Fruit fly (Drosophila melanogaster) whole organism, embryonic: ENCODE data around the gene CG8206.

Experiments used
- Adf1 ChIP-seq: fragments of 200-800 bp; sonication (Bioruptor generic); IDR thresholded peaks from 2 replicates; pipeline ENCODE4 v1.3.6; 2022; ENCODE audit warnings: missing biosample characterization, missing genetic modification characterization
- Bgb ChIP-seq: fragments of 200-800 bp; sonication (Bioruptor generic); IDR thresholded peaks from 2 replicates; pipeline ENCODE4 v1.3.6; 2022; ENCODE audit warnings: missing biosample characterization, missing genetic modification characterization; ENCODE audit not compliant: partially characterized antibody
- Blimp-1 ChIP-seq: fragments of 200-800 bp; sonication (Bioruptor generic); optimal IDR thresholded peaks from 3 replicates; lab custom pipeline; 2018; ENCODE audit warnings: missing biosample characterization, missing genetic modification characterization, mild to moderate bottlenecking, moderate library complexity, missing genetic modification reagents
- Bteb2 ChIP-seq: fragments of 200-800 bp; sonication (Bioruptor generic); optimal IDR thresholded peaks from 2 replicates; lab custom pipeline; 2016; ENCODE audit warnings: missing biosample characterization, missing genetic modification characterization
- CG10431 ChIP-seq: fragments of 200-800 bp; sonication (Bioruptor generic); optimal IDR thresholded peaks from 3 replicates; lab custom pipeline; 2018; ENCODE audit warnings: missing biosample characterization, mild to moderate bottlenecking, missing genetic modification characterization
- CG11093 ChIP-seq: fragments of 200-800 bp; sonication (Bioruptor generic); IDR thresholded peaks from 3 replicates; pipeline ENCODE4 v1.3.6; 2022; ENCODE audit warnings: missing biosample characterization, missing genetic modification characterization
- CG14441 ChIP-seq: fragments of 200-800 bp; sonication (Bioruptor generic); IDR thresholded peaks from 2 replicates; pipeline ENCODE4 v1.3.6; 2022; ENCODE audit warnings: missing biosample characterization, missing genetic modification characterization
- CG15269 ChIP-seq: fragments of 200-800 bp; sonication (Bioruptor generic); optimal IDR thresholded peaks from 2 replicates; lab custom pipeline; 2018; ENCODE audit warnings: missing biosample characterization, mild to moderate bottlenecking, missing genetic modification characterization, moderate library complexity
- CG1529 ChIP-seq: fragments of 200-800 bp; sonication (Bioruptor generic); optimal IDR thresholded peaks from 3 replicates; lab custom pipeline; 2018; ENCODE audit warnings: missing biosample characterization, missing genetic modification characterization
- CG15479 ChIP-seq: fragments of 200-800 bp; sonication (Bioruptor generic); optimal IDR thresholded peaks from 3 replicates; lab custom pipeline; 2019; ENCODE audit warnings: missing biosample characterization, mild to moderate bottlenecking, missing genetic modification characterization, moderate library complexity
- CG1602 ChIP-seq: fragments of 200-800 bp; sonication (Bioruptor generic); optimal IDR thresholded peaks from 3 replicates; lab custom pipeline; 2016; ENCODE audit warnings: missing biosample characterization, missing genetic modification characterization
- CG32772 ChIP-seq: fragments of 200-800 bp; sonication (Bioruptor generic); IDR thresholded peaks from 2 replicates; pipeline ENCODE4 v1.3.6; 2022; ENCODE audit warnings: missing biosample characterization, missing genetic modification characterization
- CG3407 ChIP-seq: fragments of 200-800 bp; sonication (Bioruptor generic); optimal IDR thresholded peaks from 2 replicates; lab custom pipeline; 2018; ENCODE audit warnings: missing biosample characterization, mild to moderate bottlenecking, missing genetic modification characterization
- CG3726 ChIP-seq: fragments of 200-800 bp; sonication (Bioruptor generic); IDR thresholded peaks from 3 replicates; pipeline ENCODE4, ENCODE4 v1.3.6; 2022; ENCODE audit warnings: missing biosample characterization, missing genetic modification characterization
- CG3838 ChIP-seq: fragments of 200-800 bp; sonication (Bioruptor generic); optimal IDR thresholded peaks from 3 replicates; lab custom pipeline; 2016; ENCODE audit warnings: missing biosample characterization, missing genetic modification characterization
- CG3995 ChIP-seq: fragments of 200-800 bp; sonication (Bioruptor generic); optimal IDR thresholded peaks from 3 replicates; lab custom pipeline; 2016; ENCODE audit warnings: missing biosample characterization, missing genetic modification characterization
- CG4282 ChIP-seq: fragments of 200-800 bp; sonication (Bioruptor generic); optimal IDR thresholded peaks from 2 replicates; lab custom pipeline; 2016; ENCODE audit warnings: missing biosample characterization, missing genetic modification characterization
- CG7839 ChIP-seq: fragments of 200-800 bp; sonication (Bioruptor generic); optimal IDR thresholded peaks from 3 replicates; lab custom pipeline; 2018; ENCODE audit warnings: missing biosample characterization, mild to moderate bottlenecking, missing genetic modification characterization, moderate library complexity
- CG7928 ChIP-seq: fragments of 200-800 bp; sonication (Bioruptor generic); optimal IDR thresholded peaks from 2 replicates; lab custom pipeline; 2017; ENCODE audit warnings: missing biosample characterization, mild to moderate bottlenecking, missing genetic modification characterization
- CG8388 ChIP-seq: fragments of 200-800 bp; sonication (Bioruptor generic); optimal IDR thresholded peaks from 2 replicates; lab custom pipeline; 2019; ENCODE audit warnings: missing biosample characterization, mild to moderate bottlenecking, missing genetic modification characterization, moderate library complexity
- CG8924 ChIP-seq: fragments of 200-800 bp; optimal IDR thresholded peaks from 3 replicates; lab custom pipeline; 2019; ENCODE audit warnings: missing biosample characterization, mild to moderate bottlenecking, missing genetic modification characterization, moderate library complexity
- CG9727 ChIP-seq: fragments of 200-800 bp; sonication (Bioruptor generic); optimal IDR thresholded peaks from 3 replicates; lab custom pipeline; 2017; ENCODE audit warnings: missing biosample characterization, mild to moderate bottlenecking, missing genetic modification characterization
- CoRest ChIP-seq: fragments of 200-800 bp; sonication (Bioruptor generic); optimal IDR thresholded peaks from 3 replicates; lab custom pipeline; 2018; ENCODE audit warnings: missing biosample characterization, mild to moderate bottlenecking, missing genetic modification characterization, moderate library complexity
- Dek ChIP-seq: fragments of 200-800 bp; sonication (Bioruptor generic); optimal IDR thresholded peaks from 3 replicates; lab custom pipeline; 2019; ENCODE audit warnings: missing biosample characterization, mild to moderate bottlenecking, missing genetic modification characterization, moderate library complexity
- Dref ChIP-seq: fragments of 200-800 bp; sonication (Bioruptor generic); IDR thresholded peaks from 2 replicates; pipeline ENCODE4 v1.3.6; 2022; ENCODE audit warnings: missing biosample characterization, missing genetic modification characterization
- Hey ChIP-seq: fragments of 200-800 bp; sonication (Bioruptor generic); optimal IDR thresholded peaks from 3 replicates; lab custom pipeline; 2018; ENCODE audit warnings: missing biosample characterization, mild to moderate bottlenecking, missing genetic modification characterization
- Hr3 ChIP-seq: fragments of 200-800 bp; sonication (Bioruptor generic); optimal IDR thresholded peaks from 3 replicates; lab custom pipeline; 2016; ENCODE audit warnings: missing biosample characterization, missing genetic modification characterization
- Hr39 ChIP-seq: fragments of >200 bp; optimal IDR thresholded peaks from 2 replicates; lab custom pipeline; 2017
- Hr78 ChIP-seq, 2 experiments: fragments of 200-800 bp in 1 of 2; fragments of >200 bp in 1 of 2; sonication (Bioruptor generic) in 1 of 2; optimal IDR thresholded peaks; 2 replicates each; lab custom pipeline; 2017 to 2019; ENCODE audit warnings: missing biosample characterization in 2 of 2, missing genetic modification characterization in 2 of 2, mild to moderate bottlenecking in 1 of 2, moderate library complexity in 1 of 2
- Mad ChIP-seq: fragments of 200-800 bp; sonication (Bioruptor generic); optimal IDR thresholded peaks from 2 replicates; lab custom pipeline; 2016; ENCODE audit warnings: missing biosample characterization, missing genetic modification characterization
- Max ChIP-seq: fragments of 200-800 bp; sonication (Bioruptor generic); optimal IDR thresholded peaks from 2 replicates; lab custom pipeline; 2016; ENCODE audit warnings: missing biosample characterization, mild to moderate bottlenecking, missing genetic modification characterization
- Myb ChIP-seq: fragments of 200-800 bp; sonication (Bioruptor generic); optimal IDR thresholded peaks from 2 replicates; lab custom pipeline; 2016; ENCODE audit warnings: missing biosample characterization, missing genetic modification characterization
- Nf-YC ChIP-seq: fragments of 200-800 bp; optimal IDR thresholded peaks from 3 replicates; lab custom pipeline; 2019; ENCODE audit warnings: missing biosample characterization, mild to moderate bottlenecking, missing genetic modification characterization, moderate library complexity
- Oli ChIP-seq: fragments of 200-800 bp; sonication (Bioruptor generic); optimal IDR thresholded peaks from 2 replicates; lab custom pipeline; 2018; ENCODE audit warnings: missing biosample characterization, mild to moderate bottlenecking, missing genetic modification characterization, moderate library complexity
- Scr ChIP-seq: fragments of 200-800 bp; sonication (Bioruptor generic); IDR thresholded peaks from 2 replicates; pipeline ENCODE4 v1.3.6; 2022; ENCODE audit warnings: missing biosample characterization, missing genetic modification characterization; ENCODE audit not compliant: partially characterized antibody
- Sin3A ChIP-seq: fragments of >200 bp; optimal IDR thresholded peaks from 2 replicates; lab custom pipeline; 2018
- Stat92E ChIP-seq, 3 experiments: fragments of >200 bp in 2 of 3; fragments of 200-800 bp in 1 of 3; sonication (Bioruptor generic) in 1 of 3; optimal IDR thresholded peaks; 2 replicates each; lab custom pipeline; 2017 to 2019; ENCODE audit warnings: missing biosample characterization in 3 of 3, missing genetic modification characterization in 3 of 3, mild to moderate bottlenecking in 1 of 3, moderate library complexity in 1 of 3
- TFAM ChIP-seq: fragments of 200-800 bp; sonication (Bioruptor generic); optimal IDR thresholded peaks from 2 replicates; lab custom pipeline; 2017; ENCODE audit warnings: missing biosample characterization, missing genetic modification characterization, inconsistent platforms
- amos ChIP-seq: fragments of 200-800 bp; sonication (Bioruptor generic); IDR thresholded peaks from 2 replicates; pipeline ENCODE4 v1.3.6; 2022; ENCODE audit warnings: missing biosample characterization, missing genetic modification characterization; ENCODE audit not compliant: partially characterized antibody
- chm ChIP-seq: fragments of 200-800 bp; sonication (Bioruptor generic); IDR thresholded peaks from 2 replicates; pipeline ENCODE4 v1.3.6; 2022; ENCODE audit warnings: missing biosample characterization, missing genetic modification characterization
- corto ChIP-seq: fragments of 200-800 bp; sonication (Bioruptor generic); optimal IDR thresholded peaks from 2 replicates; lab custom pipeline; 2016; ENCODE audit warnings: missing biosample characterization, mild to moderate bottlenecking, missing genetic modification characterization, moderate library complexity
- dm ChIP-seq: fragments of 200-800 bp; sonication (Bioruptor generic); optimal IDR thresholded peaks from 3 replicates; lab custom pipeline; 2016; ENCODE audit warnings: missing biosample characterization, missing genetic modification characterization
- eve ChIP-seq, 2 experiments: fragments of >200 bp; optimal IDR thresholded peaks; 2 replicates each; lab custom pipeline; 2017; ENCODE audit warnings: missing biosample characterization in 2 of 2, missing genetic modification characterization in 2 of 2
- fd102C ChIP-seq: fragments of 200-800 bp; sonication (Bioruptor generic); optimal IDR thresholded peaks from 2 replicates; lab custom pipeline; 2018; ENCODE audit warnings: missing biosample characterization, mild to moderate bottlenecking, missing genetic modification characterization, moderate library complexity
- h ChIP-seq: fragments of >200 bp; optimal IDR thresholded peaks from 2 replicates; lab custom pipeline; 2017
- nerfin-1 ChIP-seq: fragments of 200-800 bp; sonication (Bioruptor generic); optimal IDR thresholded peaks from 3 replicates; lab custom pipeline; 2019; ENCODE audit warnings: missing biosample characterization, mild to moderate bottlenecking, missing genetic modification characterization, moderate library complexity
- seq ChIP-seq: fragments of 200-800 bp; sonication (Bioruptor generic); IDR thresholded peaks from 2 replicates; pipeline ENCODE4 v1.3.6; 2022; ENCODE audit warnings: missing biosample characterization, missing genetic modification characterization
- sima ChIP-seq: fragments of 200-800 bp; sonication (Bioruptor generic); optimal IDR thresholded peaks from 2 replicates; lab custom pipeline; 2016; ENCODE audit warnings: missing biosample characterization, missing genetic modification characterization
- so ChIP-seq: fragments of 200-800 bp; sonication (Bioruptor generic); IDR thresholded peaks from 3 replicates; pipeline ENCODE4 v1.3.6; 2022; ENCODE audit warnings: missing biosample characterization, missing genetic modification characterization
- tap ChIP-seq: fragments of 200-800 bp; optimal IDR thresholded peaks from 3 replicates; lab custom pipeline; 2019; ENCODE audit warnings: missing biosample characterization, mild to moderate bottlenecking, missing genetic modification characterization, moderate library complexity
- tx ChIP-seq: fragments of 200-800 bp; sonication (Bioruptor generic); optimal IDR thresholded peaks from 2 replicates; lab custom pipeline; 2016; ENCODE audit warnings: missing biosample characterization, missing genetic modification characterization
- vnd ChIP-seq: fragments of 200-800 bp; sonication (Bioruptor generic); IDR thresholded peaks from 3 replicates; pipeline ENCODE4 v1.3.6; 2022; ENCODE audit warnings: missing biosample characterization, missing genetic modification characterization; ENCODE audit not compliant: partially characterized antibody

CG8206 gene

dm6 chrX:15748945-15749344 lies 9.9 kb downstream of the CG8206 start, which contains the start of gene Mvd (continued):
- TF ChIP-seq CG3407 (GFP tag; lab: Kevin White, UChicago) (no peak), dm (peak; percentile 46), CG4282 (GFP tag; lab: Kevin White, UChicago) (no peak), so (no peak), CG10431 (GFP tag; lab: Kevin White, UChicago) (no peak), Stat92E (GFP tag; optimal IDR thresholded peaks at IDR 0.05; lab: Kevin White, UChicago) (peak in 1 of 3 experiments; percentile 3), h (no peak), Adf1 (peak; percentile 8; the same call in 1 of the 2 replicates), Blimp-1 (GFP tag; lab: Kevin White, UChicago) (peak; percentile 68), Hey (no peak), CoRest (tag; lab: Kevin White, UChicago) (no peak), CG15479 (GFP tag; lab: Kevin White, UChicago) (no peak), CG3995 (GFP tag; lab: Kevin White, UChicago) (peak; percentile 89), CG32772 (GFP tag; lab: Robert Waterston, UW) (no peak), CG3726 (GFP tag; lab: Robert Waterston, UW) (no peak), Dref (GFP tag; lab: Robert Waterston, UW) (peak; percentile 46), CG11093 (GFP tag; lab: Robert Waterston, UW) (no peak), Oli (tag; lab: Kevin White, UChicago) (no peak), Hr39 (lab: Kevin White, UChicago) (no peak), CG7839 (no peak), CG1529 (GFP tag; lab: Kevin White, UChicago) (no peak), Dek (tag; lab: Kevin White, UChicago) (no peak), chm (GFP tag; lab: Robert Waterston, UW) (no peak), eve (GFP tag; optimal IDR thresholded peaks at IDR 0.05; lab: Kevin White, UChicago) (no peak), corto (GFP tag; lab: Kevin White, UChicago) (no peak), tap (tag; lab: Kevin White, UChicago) (no peak), CG1602 (no peak), CG7928 (GFP tag; lab: Kevin White, UChicago) (peak; percentile 38), Hr3 (GFP tag; lab: Kevin White, UChicago) (peak; percentile 0), Hr78 (GFP tag; optimal IDR thresholded peaks at IDR 0.05; lab: Kevin White, UChicago) (no peak), sima (GFP tag; lab: Kevin White, UChicago) (no peak), CG8924 (tag; lab: Kevin White, UChicago) (peak; percentile 5), Scr (GFP tag; lab: Robert Waterston, UW) (0 out of 2 replicates have a peak, but pooled peaks have one; percentile 15), Mad (GFP tag; lab: Kevin White, UChicago) (no peak), Max (GFP tag; lab: Kevin White, UChicago) (peak; percentile 11), CG3838 (GFP tag; lab: Kevin White, UChicago) (no peak), Nf-YC (tag; lab: Kevin White, UChicago) (no peak), CG15269 (tag; lab: Kevin White, UChicago) (no peak), CG8388 (GFP tag; lab: Kevin White, UChicago) (no peak), Sin3A (lab: Kevin White, UChicago) (peak; percentile 4), Bgb (GFP tag; lab: Robert Waterston, UW) (peak; percentile 51), fd102C (no peak), Myb (peak; percentile 53), tx (no peak), nerfin-1 (tag; lab: Kevin White, UChicago) (no peak), CG14441 (no peak), CG9727 (GFP tag; lab: Kevin White, UChicago) (no peak), TFAM (no peak), amos (GFP tag; lab: Robert Waterston, UW) (peak; percentile 18; the same call in 1 of the 2 replicates), vnd (GFP tag; lab: Robert Waterston, UW) (no peak), Bteb2 (GFP tag; lab: Kevin White, UChicago) (no peak), seq (GFP tag; lab: Robert Waterston, UW) (no peak)
